Fruit fly (Drosophila melanogaster) whole organism, adult: ENCODE measurements around the gene dco.

ENCODE experiments used
- CG11617 ChIP-seq: fragments of 200-800 bp; sonication (Bioruptor generic); optimal IDR thresholded peaks from 2 replicates; lab custom pipeline; 2017; ENCODE audit warnings: mild to moderate bottlenecking, missing biosample characterization, missing genetic modification reagents, missing genetic modification characterization
- CG12768 ChIP-seq: fragments of 200-800 bp; sonication (Bioruptor generic); optimal IDR thresholded peaks from 2 replicates; lab custom pipeline; 2017; ENCODE audit warnings: missing biosample characterization, missing genetic modification characterization, mild to moderate bottlenecking, moderate library complexity, missing genetic modification reagents
- CG14711 ChIP-seq: fragments of 200-800 bp; sonication (Bioruptor generic); optimal IDR thresholded peaks from 2 replicates; lab custom pipeline; 2018; ENCODE audit warnings: missing biosample characterization, mild to moderate bottlenecking, missing genetic modification characterization, moderate library complexity
- CG1620 ChIP-seq: fragments of 200-800 bp; sonication (Bioruptor generic); optimal IDR thresholded peaks from 2 replicates; lab custom pipeline; 2016; ENCODE audit warnings: missing biosample characterization, missing genetic modification characterization
- CG33017 ChIP-seq: fragments of 200-800 bp; sonication (Bioruptor generic); optimal IDR thresholded peaks from 2 replicates; lab custom pipeline; 2018; ENCODE audit warnings: missing biosample characterization, mild to moderate bottlenecking, missing genetic modification characterization, moderate library complexity
- CG5204 ChIP-seq: fragments of 200-800 bp; sonication (Bioruptor generic); optimal IDR thresholded peaks from 2 replicates; lab custom pipeline; 2016; ENCODE audit warnings: missing biosample characterization, missing genetic modification characterization
- CG7045 ChIP-seq: fragments of 200-800 bp; sonication (Bioruptor generic); optimal IDR thresholded peaks from 2 replicates; lab custom pipeline; 2017; ENCODE audit warnings: missing biosample characterization, mild to moderate bottlenecking, missing genetic modification characterization
- CG7101 ChIP-seq: fragments of 200-800 bp; sonication (Bioruptor generic); optimal IDR thresholded peaks from 2 replicates; lab custom pipeline; 2018; ENCODE audit warnings: missing biosample characterization, mild to moderate bottlenecking, missing genetic modification characterization, moderate library complexity
- Clk ChIP-seq: fragments of 200-800 bp; sonication (Bioruptor generic); optimal IDR thresholded peaks from 2 replicates; lab custom pipeline; 2017; ENCODE audit warnings: missing biosample characterization, missing genetic modification characterization
- Crg-1 ChIP-seq: fragments of 200-800 bp; sonication (Bioruptor generic); optimal IDR thresholded peaks from 2 replicates; lab custom pipeline; 2016; ENCODE audit warnings: missing biosample characterization, missing genetic modification characterization
- Hr96 ChIP-seq: fragments of 200-800 bp; sonication (Bioruptor generic); optimal IDR thresholded peaks from 2 replicates; lab custom pipeline; 2016; ENCODE audit warnings: missing biosample characterization, missing genetic modification characterization
- Mnt ChIP-seq: fragments of 200-800 bp; sonication (Bioruptor generic); optimal IDR thresholded peaks from 2 replicates; lab custom pipeline; 2016; ENCODE audit warnings: missing biosample characterization, mild to moderate bottlenecking, missing genetic modification characterization
- bab1 ChIP-seq: fragments of 200-800 bp; sonication (Bioruptor generic); optimal IDR thresholded peaks from 3 replicates; lab custom pipeline; 2019; ENCODE audit warnings: missing biosample characterization, mild to moderate bottlenecking, missing genetic modification characterization, moderate library complexity
- cic ChIP-seq: fragments of 200-800 bp; sonication (Bioruptor generic); optimal IDR thresholded peaks from 2 replicates; lab custom pipeline; 2017; ENCODE audit warnings: missing biosample characterization, mild to moderate bottlenecking, missing genetic modification characterization, moderate library complexity
- cnc ChIP-seq, 2 experiments: fragments of >200 bp; optimal IDR thresholded peaks; 2 replicates each; lab custom pipeline; 2017
- kay ChIP-seq: fragments of 200-800 bp; sonication (Bioruptor generic); peaks from one replicate; lab custom pipeline; 2016; ENCODE audit warnings: missing biosample characterization, missing genetic modification characterization, borderline replicate concordance
- ovo ChIP-seq: fragments of 200-800 bp; sonication (Bioruptor generic); optimal IDR thresholded peaks from 2 replicates; lab custom pipeline; 2016; ENCODE audit warnings: missing biosample characterization, missing genetic modification characterization
- pad ChIP-seq: fragments of 200-800 bp; sonication (Bioruptor generic); optimal IDR thresholded peaks from 3 replicates; lab custom pipeline; 2017; ENCODE audit warnings: missing biosample characterization, missing genetic modification characterization, mild to moderate bottlenecking, moderate library complexity, missing genetic modification reagents
- tj ChIP-seq: fragments of 200-800 bp; sonication (Bioruptor generic); optimal IDR thresholded peaks from 3 replicates; lab custom pipeline; 2017; ENCODE audit warnings: missing biosample characterization, mild to moderate bottlenecking, missing genetic modification characterization, moderate library complexity
- toe ChIP-seq: fragments of 200-800 bp; sonication (Bioruptor generic); optimal IDR thresholded peaks from 2 replicates; lab custom pipeline; 2016; ENCODE audit warnings: missing biosample characterization, missing genetic modification characterization

Gene dco

dm6 chr3R:31086394-31086793 is 25.4 kb upstream of the dco start:
- TF ChIP-seq bab1 (GFP tag; lab: Kevin White, UChicago) (peak; percentile 33), tj (no peak)

- TF ChIP-seq CG14711 (tag; lab: Kevin White, UChicago) = no peak
- no peak for TF ChIP-seq ovo (GFP tag; lab: Kevin White, UChicago)
- TF ChIP-seq Clk (GFP tag; lab: Kevin White, UChicago) = no peak
- no peak for TF ChIP-seq Mnt (GFP tag; lab: Kevin White, UChicago)
- no peak for TF ChIP-seq toe
- TF ChIP-seq CG11617 (GFP tag; lab: Kevin White, UChicago) = no peak
- no peak for TF ChIP-seq CG7101 (tag; lab: Kevin White, UChicago)
- TF ChIP-seq cnc (optimal IDR thresholded peaks at IDR 0.05; lab: Kevin White, UChicago) = no peak
- TF ChIP-seq CG33017 (tag; lab: Kevin White, UChicago) = no peak
- TF ChIP-seq Crg-1 (GFP tag; lab: Kevin White, UChicago) = no peak
- TF ChIP-seq tj = no peak
- TF ChIP-seq CG5204 (GFP tag; lab: Kevin White, UChicago) = no peak
- TF ChIP-seq CG12768 = no peak
- no peak for TF ChIP-seq CG7045 (GFP tag; lab: Kevin White, UChicago)
- TF ChIP-seq cic (GFP tag; lab: Kevin White, UChicago) = no peak
These were observed 9.7 kb upstream of the dco start for dm6 chr3R:31070732-31071131.

- no peak for TF ChIP-seq CG7045 (GFP tag; lab: Kevin White, UChicago)
- TF ChIP-seq CG11617 (GFP tag; lab: Kevin White, UChicago) = no peak
- TF ChIP-seq Clk (GFP tag; lab: Kevin White, UChicago) = no peak
- no peak for TF ChIP-seq CG12768
- no peak for TF ChIP-seq ovo (GFP tag; lab: Kevin White, UChicago)
- TF ChIP-seq CG14711 (tag; lab: Kevin White, UChicago) = no peak
- no peak for TF ChIP-seq CG5204 (GFP tag; lab: Kevin White, UChicago)
- TF ChIP-seq Mnt (GFP tag; lab: Kevin White, UChicago) = no peak
- TF ChIP-seq CG1620 (GFP tag; lab: Kevin White, UChicago) = no peak
- TF ChIP-seq cic (GFP tag; lab: Kevin White, UChicago) = no peak
- no peak for TF ChIP-seq toe
These were observed 5.3 kb upstream of the dco start for dm6 chr3R:31066356-31066755.

- no peak for TF ChIP-seq bab1 (GFP tag; lab: Kevin White, UChicago)
- TF ChIP-seq CG1620 (GFP tag; lab: Kevin White, UChicago) = no peak
- TF ChIP-seq cnc (optimal IDR thresholded peaks at IDR 0.05; lab: Kevin White, UChicago) = no peak
- TF ChIP-seq CG7101 (tag; lab: Kevin White, UChicago) = no peak
- no peak for TF ChIP-seq CG12768
- no peak for TF ChIP-seq CG5204 (GFP tag; lab: Kevin White, UChicago)
- TF ChIP-seq CG14711 (tag; lab: Kevin White, UChicago) = no peak
- TF ChIP-seq kay (GFP tag; lab: Kevin White, UChicago) = peak; percentile 41
- TF ChIP-seq Clk (GFP tag; lab: Kevin White, UChicago) = no peak
These were observed 3.8 kb upstream of the dco start, which contains the start of gene Sox100B for dm6 chr3R:31064653-31065322. TSS of gene Sox100B (plus strand) at chr3R:31065253.

dm6 chr3R:31062344-31062964 is 1.4 kb upstream of the dco start:
- TF ChIP-seq Crg-1 (GFP tag; lab: Kevin White, UChicago) (no peak), CG7101 (tag; lab: Kevin White, UChicago) (no peak), kay (GFP tag; lab: Kevin White, UChicago) (peak; percentile 8), pad (GFP tag; lab: Kevin White, UChicago) (no peak), CG7045 (GFP tag; lab: Kevin White, UChicago) (no peak), toe (no peak)

dm6 chr3R:31059807-31060707 is 953 bp downstream of the dco start:
- TF ChIP-seq kay (GFP tag; lab: Kevin White, UChicago) = no peak
- peak; percentile 30 for TF ChIP-seq CG5204 (GFP tag; lab: Kevin White, UChicago)
- TF ChIP-seq CG7101 (tag; lab: Kevin White, UChicago) = no peak
- TF ChIP-seq ovo (GFP tag; lab: Kevin White, UChicago) = peak; percentile 98
- no peak for TF ChIP-seq Mnt (GFP tag; lab: Kevin White, UChicago)
- TF ChIP-seq CG11617 (GFP tag; lab: Kevin White, UChicago) = no peak
- TF ChIP-seq CG14711 (tag; lab: Kevin White, UChicago) = no peak
- no peak for TF ChIP-seq CG12768
- no peak for TF ChIP-seq toe
- TF ChIP-seq CG7045 (GFP tag; lab: Kevin White, UChicago) = peak; percentile 32
- TF ChIP-seq bab1 (GFP tag; lab: Kevin White, UChicago) = no peak
- TF ChIP-seq CG1620 (GFP tag; lab: Kevin White, UChicago) = no peak
- TF ChIP-seq tj = no peak
- TF ChIP-seq pad (GFP tag; lab: Kevin White, UChicago) = peak; percentile 98
- TF ChIP-seq Hr96 (GFP tag; lab: Kevin White, UChicago) = no peak
- no peak for TF ChIP-seq CG33017 (tag; lab: Kevin White, UChicago)
